Fruit fly (Drosophila melanogaster): ENCODE results near the gene CG31998.

CG31998 gene

DNA sequence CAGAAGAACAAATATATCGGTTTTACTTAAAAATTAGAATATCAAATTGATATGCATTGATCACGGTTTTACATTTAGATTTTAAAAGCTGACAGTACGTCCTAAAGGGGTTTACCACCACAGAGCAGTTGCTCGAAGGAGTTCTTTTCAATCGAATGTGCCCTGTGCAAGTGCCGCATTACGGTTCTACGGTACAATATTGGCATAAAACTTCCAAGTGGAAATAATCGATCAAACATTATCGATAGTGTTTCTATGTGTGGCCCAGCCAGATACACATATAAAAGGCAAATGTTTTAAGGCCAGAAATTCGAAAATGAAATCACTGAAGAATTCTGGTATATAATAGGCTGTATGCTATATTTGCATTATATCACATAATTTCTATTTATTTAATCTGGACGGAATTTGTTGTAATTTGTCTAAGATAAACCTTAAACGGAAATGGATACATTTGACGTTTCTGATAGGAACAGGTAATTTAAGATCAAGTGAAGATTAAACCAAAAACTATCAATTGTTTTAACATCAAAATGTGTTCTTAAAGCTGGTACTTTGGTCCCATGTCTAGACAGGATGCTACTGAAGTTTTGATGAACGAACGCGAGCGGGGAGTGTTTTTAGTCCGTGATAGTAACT is 4.4 kb upstream of the CG31998 start, which contains the start of gene Crk (continued):
- TF ChIP-seq CG32772 (GFP tag; IDR thresholded peaks at IDR 0.05) (no peak), gce (GFP tag; IDR thresholded peaks at IDR 0.05) (no peak), CG10462 (GFP tag; optimal IDR thresholded peaks at IDR 0.05) (no peak), Bgb (GFP tag; IDR thresholded peaks at IDR 0.05; ENCODE audit: partially characterized antibody) (no peak; the same call in 1 of the 2 replicates), disco-r (GFP tag; optimal IDR thresholded peaks at IDR 0.05) (no peak), Bteb2 (GFP tag; optimal IDR thresholded peaks at IDR 0.05) (no peak), Mes4 (GFP tag; optimal IDR thresholded peaks at IDR 0.05) (no peak), MESR4 (GFP tag; optimal IDR thresholded peaks at IDR 0.05) (peak; percentile 93), emc (GFP tag; optimal IDR thresholded peaks at IDR 0.05) (no peak), Hmr (GFP tag; optimal IDR thresholded peaks at IDR 0.05) (no peak), ap (GFP tag; IDR thresholded peaks at IDR 0.05) (no peak), CG2889 (GFP tag; IDR thresholded peaks at IDR 0.05) (no peak), btn (GFP tag; optimal IDR thresholded peaks at IDR 0.05) (no peak), lov (optimal IDR thresholded peaks at IDR 0.05) (no peak), lov (GFP tag; IDR thresholded peaks at IDR 0.05) (no peak), Ada2b (GFP tag; IDR thresholded peaks at IDR 0.05) (no peak), ato (GFP tag; IDR thresholded peaks at IDR 0.05; ENCODE audit: partially characterized antibody) (no peak), Dref (GFP tag; IDR thresholded peaks at IDR 0.05) (peak; percentile 88), CG13287 (GFP tag; IDR thresholded peaks at IDR 0.05; ENCODE audit: partially characterized antibody) (no peak), dimm (GFP tag; IDR thresholded peaks at IDR 0.05) (no peak), CG4360 (GFP tag; IDR thresholded peaks at IDR 0.05) (no peak), Kr (GFP tag; optimal IDR thresholded peaks at IDR 0.05) (no peak), Tbp (GFP tag; optimal IDR thresholded peaks at IDR 0.05) (no peak), CG13424 (tag; optimal IDR thresholded peaks at IDR 0.05) (no peak), CG30431 (GFP tag; optimal IDR thresholded peaks at IDR 0.05) (no peak), CG34224 (GFP tag; IDR thresholded peaks at IDR 0.05; ENCODE audit: partially characterized antibody) (no peak), lmd (GFP tag; IDR thresholded peaks at IDR 0.05) (no peak), gcm (GFP tag; optimal IDR thresholded peaks at IDR 0.05) (no peak), Awh (GFP tag; IDR thresholded peaks at IDR 0.05) (no peak), CG4282 (GFP tag; optimal IDR thresholded peaks at IDR 0.05) (no peak), pan (optimal IDR thresholded peaks at IDR 0.05) (no peak), pan (GFP tag; optimal IDR thresholded peaks at IDR 0.05 in 1 of 2, IDR thresholded peaks at IDR 0.05 in 1 of 2) (no peak), H15 (GFP tag; IDR thresholded peaks at IDR 0.05) (no peak), wek (GFP tag; optimal IDR thresholded peaks at IDR 0.05) (no peak), lilli (GFP tag; optimal IDR thresholded peaks at IDR 0.05) (no peak), CG15601 (tag; optimal IDR thresholded peaks at IDR 0.05) (no peak), tin (GFP tag; optimal IDR thresholded peaks at IDR 0.05) (no peak), Side (GFP tag; optimal IDR thresholded peaks at IDR 0.05) (no peak), CG14667 (GFP tag; IDR thresholded peaks at IDR 0.05) (no peak), CG4820 (GFP tag; optimal IDR thresholded peaks at IDR 0.05) (no peak), Ptx1 (GFP tag; IDR thresholded peaks at IDR 0.05) (no peak), Lhr (GFP tag; optimal IDR thresholded peaks at IDR 0.05) (peak; percentile 37), vfl (GFP tag; optimal IDR thresholded peaks at IDR 0.05) (no peak), CG12071 (GFP tag; optimal IDR thresholded peaks at IDR 0.05) (no peak), grau (tag; optimal IDR thresholded peaks at IDR 0.05) (no peak), CG6689 (GFP tag; IDR thresholded peaks at IDR 0.05) (no peak), crp (GFP tag; optimal IDR thresholded peaks at IDR 0.05) (no peak), Drgx (GFP tag; IDR thresholded peaks at IDR 0.05) (no peak), mirr (GFP tag; optimal IDR thresholded peaks at IDR 0.05) (no peak), nmo (GFP tag; optimal IDR thresholded peaks at IDR 0.05) (no peak), CG17829 (tag; optimal IDR thresholded peaks at IDR 0.05) (no peak), CG17912 (GFP tag; optimal IDR thresholded peaks at IDR 0.05) (no peak)
